Fruit fly (Drosophila melanogaster) whole organism, prepupa: ENCODE data around the gene Mical.
A peak's percentile ranks its signal among the peaks of the same experiment; 100 is the strongest.

ENCODE experiments used
- CG10631 ChIP-seq: fragments of 200-800 bp; sonication (Bioruptor generic); optimal IDR thresholded peaks from 2 replicates; lab custom pipeline; 2016; ENCODE audit warnings: missing biosample characterization, missing genetic modification characterization
- CG10669 ChIP-seq: fragments of 200-800 bp; sonication (Bioruptor generic); optimal IDR thresholded peaks from 3 replicates; lab custom pipeline; 2018; ENCODE audit warnings: missing biosample characterization, mild to moderate bottlenecking, missing genetic modification characterization, moderate library complexity
- CG11294 ChIP-seq: fragments of 200-800 bp; sonication (Bioruptor generic); IDR thresholded peaks from 2 replicates; pipeline ENCODE4 v1.3.6; 2022; ENCODE audit warnings: missing biosample characterization, missing genetic modification characterization
- CG11762 ChIP-seq: fragments of 200-800 bp; sonication (Bioruptor generic); optimal IDR thresholded peaks from 3 replicates; lab custom pipeline; 2016; ENCODE audit warnings: missing biosample characterization, missing genetic modification characterization; ENCODE audit not compliant: insufficient read depth
- CG11902 ChIP-seq: fragments of 200-800 bp; sonication (Bioruptor generic); optimal IDR thresholded peaks from 3 replicates; lab custom pipeline; 2016; ENCODE audit warnings: missing biosample characterization, missing genetic modification characterization
- CG15336 ChIP-seq: fragments of 200-800 bp; sonication (Bioruptor generic); IDR thresholded peaks from 2 replicates; pipeline ENCODE4 v1.3.6; 2022; ENCODE audit warnings: missing biosample characterization, missing genetic modification characterization
- CG16779 ChIP-seq: fragments of 200-800 bp; sonication (Bioruptor generic); optimal IDR thresholded peaks from 3 replicates; lab custom pipeline; 2017; ENCODE audit warnings: missing biosample characterization, mild to moderate bottlenecking, missing genetic modification characterization
- CG3032 ChIP-seq: fragments of 200-800 bp; optimal IDR thresholded peaks from 2 replicates; lab custom pipeline; 2019; ENCODE audit warnings: missing biosample characterization, mild to moderate bottlenecking, missing genetic modification characterization, moderate library complexity
- CG31627 ChIP-seq: fragments of 200-800 bp; sonication (Bioruptor generic); optimal IDR thresholded peaks from 3 replicates; lab custom pipeline; 2016; ENCODE audit warnings: missing biosample characterization, missing genetic modification characterization
- CG32006 ChIP-seq: fragments of 200-800 bp; sonication (Bioruptor generic); optimal IDR thresholded peaks from 3 replicates; lab custom pipeline; 2017; ENCODE audit warnings: missing biosample characterization, mild to moderate bottlenecking, missing genetic modification characterization
- CG34406 ChIP-seq: fragments of 200-800 bp; sonication (Bioruptor generic); optimal IDR thresholded peaks from 3 replicates; lab custom pipeline; 2016; ENCODE audit warnings: missing biosample characterization, missing genetic modification characterization
- CG4318 ChIP-seq: fragments of 200-800 bp; sonication (Bioruptor generic); optimal IDR thresholded peaks from 3 replicates; lab custom pipeline; 2017; ENCODE audit warnings: missing biosample characterization, mild to moderate bottlenecking, missing genetic modification characterization
- CG6163 ChIP-seq: fragments of 200-800 bp; sonication (Bioruptor generic); IDR thresholded peaks from 3 replicates; pipeline ENCODE4 v1.3.6; 2022; ENCODE audit warnings: missing biosample characterization, missing genetic modification characterization
- CG6276 ChIP-seq: fragments of 200-800 bp; sonication (Bioruptor generic); optimal IDR thresholded peaks from 2 replicates; lab custom pipeline; 2017; ENCODE audit warnings: missing biosample characterization, mild to moderate bottlenecking, missing genetic modification characterization
- CG6792 ChIP-seq: fragments of 200-800 bp; sonication (Bioruptor generic); optimal IDR thresholded peaks from 3 replicates; lab custom pipeline; 2016; ENCODE audit warnings: missing biosample characterization, missing genetic modification characterization
- CG6808 ChIP-seq: fragments of 200-800 bp; sonication (Bioruptor generic); optimal IDR thresholded peaks from 3 replicates; lab custom pipeline; 2017; ENCODE audit warnings: missing biosample characterization, missing genetic modification characterization, mild to moderate bottlenecking, moderate library complexity, missing genetic modification reagents
- CG6854 ChIP-seq: fragments of 200-800 bp; sonication (Bioruptor generic); optimal IDR thresholded peaks from 2 replicates; lab custom pipeline; 2017; ENCODE audit warnings: missing biosample characterization, mild to moderate bottlenecking, missing genetic modification characterization
- CG8119 ChIP-seq: fragments of 200-800 bp; sonication (Bioruptor generic); IDR thresholded peaks from 3 replicates; pipeline ENCODE4 v1.3.6; 2022; ENCODE audit warnings: missing biosample characterization, missing genetic modification characterization
- CG8319 ChIP-seq: fragments of 200-800 bp; sonication (Bioruptor generic); optimal IDR thresholded peaks from 3 replicates; lab custom pipeline; 2016; ENCODE audit warnings: missing biosample characterization, missing genetic modification characterization
- CG9139 ChIP-seq: fragments of 200-800 bp; sonication (Bioruptor generic); optimal IDR thresholded peaks from 3 replicates; lab custom pipeline; 2017; ENCODE audit warnings: missing biosample characterization, mild to moderate bottlenecking, missing genetic modification characterization
- Eip75B ChIP-seq: fragments of 200-800 bp; sonication (Bioruptor generic); optimal IDR thresholded peaks from 3 replicates; lab custom pipeline; 2016; ENCODE audit warnings: missing biosample characterization, missing genetic modification characterization
- Eip78C ChIP-seq: fragments of 200-800 bp; sonication (Bioruptor generic); peaks from one replicate; lab custom pipeline; 2016; ENCODE audit warnings: missing biosample characterization, missing genetic modification characterization
- Ets21C ChIP-seq: fragments of 200-800 bp; sonication (Bioruptor generic); optimal IDR thresholded peaks from 3 replicates; lab custom pipeline; 2016; ENCODE audit warnings: missing biosample characterization, missing genetic modification characterization
- Ets96B ChIP-seq: fragments of 200-800 bp; optimal IDR thresholded peaks from 2 replicates; lab custom pipeline; 2019; ENCODE audit warnings: missing biosample characterization, mild to moderate bottlenecking, missing genetic modification characterization, moderate library complexity
- Gug ChIP-seq: fragments of 200-800 bp; sonication (Bioruptor generic); IDR thresholded peaks from 2 replicates; pipeline ENCODE4 v1.3.6; 2022; ENCODE audit warnings: missing biosample characterization, missing genetic modification characterization
- Hr38 ChIP-seq: sonication (Bioruptor generic); optimal IDR thresholded peaks from 2 replicates; lab custom pipeline; 2016; ENCODE audit warnings: missing biosample characterization, missing genetic modification characterization
- Hr4 ChIP-seq: fragments of 200-800 bp; sonication (Bioruptor generic); optimal IDR thresholded peaks from 3 replicates; lab custom pipeline; 2016; ENCODE audit warnings: missing biosample characterization, missing genetic modification characterization
- Met ChIP-seq: fragments of 200-800 bp; sonication (Bioruptor generic); optimal IDR thresholded peaks from 3 replicates; lab custom pipeline; 2016; ENCODE audit warnings: missing biosample characterization, missing genetic modification characterization
- OdsH ChIP-seq: fragments of 200-800 bp; sonication (Bioruptor generic); optimal IDR thresholded peaks from 3 replicates; lab custom pipeline; 2016; ENCODE audit warnings: missing biosample characterization, missing genetic modification characterization
- Smox ChIP-seq: fragments of 200-800 bp; sonication (Bioruptor generic); optimal IDR thresholded peaks from 3 replicates; lab custom pipeline; 2016; ENCODE audit warnings: missing biosample characterization, missing genetic modification characterization
- Sox102F ChIP-seq: fragments of 200-800 bp; sonication (Bioruptor generic); optimal IDR thresholded peaks from 2 replicates; lab custom pipeline; 2016; ENCODE audit warnings: missing biosample characterization, mild to moderate bottlenecking, missing genetic modification characterization
- Sox15 ChIP-seq: fragments of 200-800 bp; sonication (Bioruptor generic); optimal IDR thresholded peaks from 3 replicates; lab custom pipeline; 2016; ENCODE audit warnings: missing biosample characterization, missing genetic modification characterization
- achi ChIP-seq: fragments of 200-800 bp; sonication (Bioruptor generic); optimal IDR thresholded peaks from 3 replicates; lab custom pipeline; 2016; ENCODE audit warnings: missing biosample characterization, missing genetic modification characterization
- acj6 ChIP-seq: fragments of 200-800 bp; sonication (Bioruptor generic); optimal IDR thresholded peaks from 3 replicates; lab custom pipeline; 2016; ENCODE audit warnings: missing biosample characterization, missing genetic modification characterization
- dac ChIP-seq: fragments of 200-800 bp; sonication (Bioruptor generic); optimal IDR thresholded peaks from 2 replicates; lab custom pipeline; 2017; ENCODE audit warnings: missing biosample characterization, mild to moderate bottlenecking, missing genetic modification characterization
- dsx ChIP-seq: fragments of 200-800 bp; optimal IDR thresholded peaks from 3 replicates; lab custom pipeline; 2019; ENCODE audit warnings: missing biosample characterization, mild to moderate bottlenecking, missing genetic modification characterization, moderate library complexity; ENCODE audit not compliant: poor library complexity, severe bottlenecking
- eg ChIP-seq: fragments of 200-800 bp; sonication (Bioruptor generic); IDR thresholded peaks from 3 replicates; pipeline ENCODE4 v1.3.6; 2022; ENCODE audit warnings: missing biosample characterization, missing genetic modification characterization
- fd85E ChIP-seq: fragments of 200-800 bp; sonication (Bioruptor generic); optimal IDR thresholded peaks from 3 replicates; lab custom pipeline; 2016; ENCODE audit warnings: missing biosample characterization, missing genetic modification characterization
- lz ChIP-seq: fragments of 200-800 bp; sonication (Bioruptor generic); optimal IDR thresholded peaks from 3 replicates; lab custom pipeline; 2016; ENCODE audit warnings: missing biosample characterization, missing genetic modification characterization
- net ChIP-seq: fragments of 200-800 bp; sonication (Bioruptor generic); optimal IDR thresholded peaks from 3 replicates; lab custom pipeline; 2016; ENCODE audit warnings: missing biosample characterization, missing genetic modification characterization
- pdm3 ChIP-seq: fragments of 200-800 bp; sonication (Bioruptor generic); optimal IDR thresholded peaks from 3 replicates; lab custom pipeline; 2016; ENCODE audit warnings: missing biosample characterization, missing genetic modification characterization
- salr ChIP-seq, 2 experiments: fragments of 200-800 bp; sonication (Bioruptor generic); optimal IDR thresholded peaks; 3 replicates each; lab custom pipeline; 2016 to 2018; ENCODE audit warnings: missing biosample characterization in 2 of 2, missing genetic modification characterization in 2 of 2, mild to moderate bottlenecking in 1 of 2
- spab ChIP-seq: fragments of 200-800 bp; sonication (Bioruptor generic); optimal IDR thresholded peaks from 2 replicates; lab custom pipeline; 2017; ENCODE audit warnings: missing biosample characterization, mild to moderate bottlenecking, missing genetic modification characterization, missing genetic modification reagents
- svp ChIP-seq: fragments of 200-800 bp; sonication (Bioruptor generic); peaks from one replicate; lab custom pipeline; 2016; ENCODE audit warnings: missing biosample characterization, missing genetic modification characterization
- topi ChIP-seq: fragments of 200-800 bp; sonication (Bioruptor generic); optimal IDR thresholded peaks from 3 replicates; lab custom pipeline; 2016; ENCODE audit warnings: missing biosample characterization, missing genetic modification characterization
- vri ChIP-seq: fragments of 200-800 bp; sonication (Bioruptor generic); optimal IDR thresholded peaks from 3 replicates; lab custom pipeline; 2016; ENCODE audit warnings: missing biosample characterization, mild to moderate bottlenecking, missing genetic modification characterization

Gene Mical

dm6 chr3R:10032951-10033720 lies 9.6 kb downstream of the Mical start:
- TF ChIP-seq CG15336 = 0 out of 2 replicates have a peak, but pooled peaks have one; percentile 20
- peak; percentile 60 for TF ChIP-seq svp (GFP tag; lab: Kevin White, UChicago)
- no peak for TF ChIP-seq CG34406
- TF ChIP-seq Eip78C (GFP tag; lab: Kevin White, UChicago) = peak; percentile 51
- TF ChIP-seq CG32006 = peak; percentile 44
- TF ChIP-seq Hr4 = peak; percentile 16
- no peak for TF ChIP-seq spab (GFP tag; lab: Kevin White, UChicago)
- peak; percentile 4 for TF ChIP-seq CG6276 (GFP tag; lab: Kevin White, UChicago)
- no peak for TF ChIP-seq CG6854 (GFP tag; lab: Kevin White, UChicago)
- no peak for TF ChIP-seq Met (GFP tag; lab: Kevin White, UChicago)

dm6 chr3R:10031480-10031879 lies 11.2 kb downstream of the Mical start:
- TF ChIP-seq net (GFP tag; lab: Kevin White, UChicago) = no peak
- TF ChIP-seq CG6854 (GFP tag; lab: Kevin White, UChicago) = no peak
- no peak for TF ChIP-seq Ets96B (tag; lab: Kevin White, UChicago)
- no peak for TF ChIP-seq Gug (GFP tag; lab: Robert Waterston, UW)
- TF ChIP-seq OdsH = no peak
- no peak for TF ChIP-seq CG34406
- no peak for TF ChIP-seq CG3032
- no peak for TF ChIP-seq salr (GFP tag; optimal IDR thresholded peaks at IDR 0.05; lab: Kevin White, UChicago)
- TF ChIP-seq CG9139 = no peak
- TF ChIP-seq CG11762 (GFP tag; lab: Kevin White, UChicago) = no peak
- TF ChIP-seq CG16779 (tag; lab: Kevin White, UChicago) = no peak

dm6 chr3R:10028378-10028777 lies 14.3 kb downstream of the Mical start:
- TF ChIP-seq CG10631 (GFP tag; lab: Kevin White, UChicago) = no peak
- TF ChIP-seq CG8319 (GFP tag; lab: Kevin White, UChicago) = no peak
- no peak for TF ChIP-seq CG6808 (GFP tag; lab: Kevin White, UChicago)
- TF ChIP-seq Ets21C (GFP tag; lab: Kevin White, UChicago) = no peak
- no peak for TF ChIP-seq CG11294 (GFP tag; lab: Robert Waterston, UW)
- no peak for TF ChIP-seq CG10669
- TF ChIP-seq dac = peak; percentile 33
- no peak for TF ChIP-seq Eip75B (GFP tag; lab: Kevin White, UChicago)
- no peak for TF ChIP-seq lz (GFP tag; lab: Kevin White, UChicago)
- no peak for TF ChIP-seq vri (GFP tag; lab: Kevin White, UChicago)
- no peak for TF ChIP-seq topi (GFP tag; lab: Kevin White, UChicago)
- TF ChIP-seq Hr4 = peak; percentile 54
- TF ChIP-seq acj6 (GFP tag; lab: Kevin White, UChicago) = no peak
- TF ChIP-seq CG4318 = no peak
- no peak for TF ChIP-seq pdm3 (GFP tag; lab: Kevin White, UChicago)
- TF ChIP-seq CG34406 = no peak
- TF ChIP-seq CG11902 (GFP tag; lab: Kevin White, UChicago) = no peak
- TF ChIP-seq Sox15 (GFP tag; lab: Kevin White, UChicago) = no peak
- no peak for TF ChIP-seq Smox
- TF ChIP-seq dsx (GFP tag; lab: Kevin White, UChicago) = no peak
- no peak for TF ChIP-seq CG31627
- peak; percentile 8 for TF ChIP-seq OdsH
- peak; percentile 59 for TF ChIP-seq CG6276 (GFP tag; lab: Kevin White, UChicago)
- peak; percentile 59 for TF ChIP-seq CG32006
- TF ChIP-seq Hr38 (GFP tag; lab: Kevin White, UChicago) = no peak
- TF ChIP-seq achi = no peak
- TF ChIP-seq Met (GFP tag; lab: Kevin White, UChicago) = no peak
- TF ChIP-seq Sox102F (GFP tag; lab: Kevin White, UChicago) = no peak
- no peak for TF ChIP-seq Ets96B (tag; lab: Kevin White, UChicago)
- no peak for TF ChIP-seq CG6854 (GFP tag; lab: Kevin White, UChicago)
- no peak for TF ChIP-seq spab (GFP tag; lab: Kevin White, UChicago)
- TF ChIP-seq CG8119 (GFP tag; lab: Robert Waterston, UW) = no peak; the same call in 1 of the 3 replicates
- no peak for TF ChIP-seq CG6792 (GFP tag; lab: Kevin White, UChicago)
- no peak for TF ChIP-seq net (GFP tag; lab: Kevin White, UChicago)
- no peak for TF ChIP-seq CG6163 (GFP tag; lab: Robert Waterston, UW)
- no peak for TF ChIP-seq fd85E (GFP tag; lab: Kevin White, UChicago)
- peak; percentile 42; the same call in 1 of the 3 replicates for TF ChIP-seq eg (GFP tag; lab: Robert Waterston, UW)
- no peak for TF ChIP-seq svp (GFP tag; lab: Kevin White, UChicago)
